Worm (Caenorhabditis elegans) whole organism, L2 larva: ENCODE measurements around the gene lron-10.

ENCODE experiments used
- ama-1 ChIP-seq: fragments of 150-350 bp; optimal IDR thresholded peaks from 2 replicates; lab custom pipeline; 2018; ENCODE audit warnings: inconsistent platforms
- ceh-16 ChIP-seq: fragments of 150-350 bp; optimal IDR thresholded peaks from 2 replicates; lab custom pipeline; 2014; ENCODE audit warnings: missing biosample characterization, missing genetic modification characterization
- lin-13 ChIP-seq: fragments of 150-350 bp; optimal IDR thresholded peaks from 2 replicates; lab custom pipeline; 2014; ENCODE audit warnings: missing biosample characterization, missing genetic modification reagents, missing genetic modification characterization
- skn-1 ChIP-seq: sonication (generic microtip); optimal IDR thresholded peaks from 2 replicates; lab custom pipeline; 2017; ENCODE audit warnings: missing biosample characterization, missing genetic modification characterization
- sma-9 ChIP-seq, 2 experiments: fragments of 150-350 bp in 1 of 2; sonication (generic microtip) in 1 of 2; optimal IDR thresholded peaks; 2 replicates each; lab custom pipeline; 2014 to 2016; ENCODE audit warnings: missing genetic modification characterization in 2 of 2, mild to moderate bottlenecking in 1 of 2, missing biosample characterization in 1 of 2, missing compliant biosample characterization in 1 of 2, missing genetic modification reagents in 1 of 2, moderate library complexity in 1 of 2
- snpc-4 ChIP-seq: fragments of 150-350 bp; optimal IDR thresholded peaks from 2 replicates; lab custom pipeline; 2014; ENCODE audit warnings: missing biosample characterization, missing genetic modification characterization
- unc-39 ChIP-seq: fragments of 150-350 bp; optimal IDR thresholded peaks from 2 replicates; lab custom pipeline; 2014; ENCODE audit warnings: missing biosample characterization, missing genetic modification characterization

- TF ChIP-seq sma-9 (GFP tag; optimal IDR thresholded peaks at IDR 0.05; lab: Kevin White, UChicago) (no peak), sma-9 (tag; optimal IDR thresholded peaks at IDR 0.05; lab: Kevin White, UChicago) (no peak), skn-1 (tag; lab: Kevin White, UChicago) (no peak), lin-13 (no peak), snpc-4 (tag; lab: Kevin White, UChicago) (no peak), unc-39 (tag; lab: Kevin White, UChicago) (no peak), ceh-16 (tag; lab: Kevin White, UChicago) (no peak), ama-1 (no peak)
These were observed 37.7 kb downstream of the lron-10 start for ce11 chrIII:10583483-10583882.
